Worm (Caenorhabditis elegans) whole organism, young adult: ENCODE data around the gene gpa-8.

Experiments
- C06A6.2 ChIP-seq: fragments of 200-800 bp; sonication (Bioruptor generic); conservative IDR thresholded peaks from 2 replicates; pipeline ENCODE4 v1.3.6; 2022; ENCODE audit warnings: missing genetic modification characterization, missing compliant biosample characterization
- C17E4.6 ChIP-seq: fragments of 200-800 bp; sonication (Bioruptor generic); IDR thresholded peaks from 2 replicates; pipeline ENCODE4 v1.3.6; 2022; ENCODE audit warnings: missing genetic modification reagents, missing genetic modification characterization, missing compliant biosample characterization
- F10E7.11 ChIP-seq: sonication (generic microtip); optimal IDR thresholded peaks from 2 replicates; lab custom pipeline; 2017; ENCODE audit warnings: mild to moderate bottlenecking, missing genetic modification characterization, moderate library complexity, missing compliant biosample characterization
- F49E8.2 ChIP-seq: sonication (generic microtip); optimal IDR thresholded peaks from 3 replicates; lab custom pipeline; 2017; ENCODE audit warnings: missing genetic modification characterization, mild to moderate bottlenecking, missing compliant biosample characterization, antibody characterized with exemption, moderate library complexity; ENCODE audit not compliant: insufficient read depth
- F55B11.4 ChIP-seq: sonication (generic microtip); optimal IDR thresholded peaks from 2 replicates; lab custom pipeline; 2016; ENCODE audit warnings: missing compliant biosample characterization, missing genetic modification characterization, borderline replicate concordance; ENCODE audit not compliant: insufficient read depth
- F57C9.4 ChIP-seq: sonication (generic microtip); optimal IDR thresholded peaks from 2 replicates; lab custom pipeline; 2017; ENCODE audit warnings: mild to moderate bottlenecking, missing genetic modification characterization, missing compliant biosample characterization
- K12H6.12 ChIP-seq: fragments of 200-800 bp; sonication (Bioruptor generic); optimal IDR thresholded peaks from 2 replicates; lab custom pipeline; 2018; ENCODE audit warnings: mild to moderate bottlenecking, missing genetic modification characterization, missing compliant biosample characterization
- T07F8.4 ChIP-seq: sonication (generic microtip); optimal IDR thresholded peaks from 2 replicates; lab custom pipeline; 2016; ENCODE audit warnings: mild to moderate bottlenecking, missing genetic modification characterization, moderate library complexity, missing compliant biosample characterization
- Y79H2A.3 ChIP-seq: fragments of 200-800 bp; sonication (Bioruptor generic); conservative IDR thresholded peaks from 2 replicates; pipeline ENCODE4 v1.3.6; 2022; ENCODE audit warnings: missing genetic modification reagents, missing genetic modification characterization, missing compliant biosample characterization
- Y95B8A.8 ChIP-seq: fragments of 200-800 bp; sonication (Bioruptor generic); IDR thresholded peaks from 2 replicates; pipeline ENCODE4 v1.3.6; 2022; ENCODE audit warnings: missing genetic modification reagents, missing genetic modification characterization, missing compliant biosample characterization
- ZK185.1 ChIP-seq: sonication (generic microtip); optimal IDR thresholded peaks from 2 replicates; lab custom pipeline; 2016; ENCODE audit warnings: mild to moderate bottlenecking, missing genetic modification characterization, missing compliant biosample characterization; ENCODE audit not compliant: poor library complexity, severe bottlenecking
- atf-7 ChIP-seq: sonication (generic microtip); optimal IDR thresholded peaks from 2 replicates; lab custom pipeline; 2017; ENCODE audit warnings: mild to moderate bottlenecking, missing genetic modification characterization, missing compliant biosample characterization
- attf-3 ChIP-seq: fragments of 200-800 bp; sonication (Bioruptor generic); conservative IDR thresholded peaks from 2 replicates; pipeline ENCODE4 v1.3.6; 2022; ENCODE audit warnings: missing genetic modification reagents, missing genetic modification characterization, missing compliant biosample characterization
- attf-5 ChIP-seq: fragments of 200-800 bp; sonication (Bioruptor generic); optimal IDR thresholded peaks from 2 replicates; lab custom pipeline; 2018; ENCODE audit warnings: mild to moderate bottlenecking, missing genetic modification characterization, missing compliant biosample characterization
- ccch-3 ChIP-seq: fragments of 200-800 bp; sonication (Bioruptor generic); optimal IDR thresholded peaks from 2 replicates; lab custom pipeline; 2018; ENCODE audit warnings: mild to moderate bottlenecking, missing genetic modification characterization, missing compliant biosample characterization
- ceh-27 ChIP-seq: fragments of 200-800 bp; sonication (Bioruptor generic); optimal IDR thresholded peaks from 2 replicates; lab custom pipeline; 2018; ENCODE audit warnings: mild to moderate bottlenecking, missing genetic modification characterization, moderate library complexity, missing compliant biosample characterization
- dox-1 ChIP-seq: fragments of 200-800 bp; sonication (Bioruptor generic); IDR thresholded peaks from 2 replicates; pipeline ENCODE4 v1.3.6; 2022; ENCODE audit warnings: missing genetic modification reagents, missing genetic modification characterization, missing compliant biosample characterization
- egl-18 ChIP-seq: fragments of 200-800 bp; sonication (Bioruptor generic); IDR thresholded peaks from 2 replicates; pipeline ENCODE4 v1.3.6; 2022; ENCODE audit warnings: missing genetic modification reagents, missing genetic modification characterization, missing compliant biosample characterization
- egl-44 ChIP-seq: fragments of 200-800 bp; sonication (Bioruptor generic); IDR thresholded peaks from 2 replicates; pipeline ENCODE4 v1.3.6; 2022; ENCODE audit warnings: missing genetic modification reagents, missing genetic modification characterization, missing compliant biosample characterization
- ekl-4 ChIP-seq: fragments of 200-800 bp; sonication (Bioruptor generic); IDR thresholded peaks from 2 replicates; pipeline ENCODE4 v1.3.6; 2022; ENCODE audit warnings: missing genetic modification reagents, missing genetic modification characterization, missing compliant biosample characterization
- ets-4 ChIP-seq: fragments of 200-800 bp; sonication (Bioruptor generic); optimal IDR thresholded peaks from 2 replicates; lab custom pipeline; 2018; ENCODE audit warnings: mild to moderate bottlenecking, missing genetic modification characterization, missing compliant biosample characterization
- gei-17 ChIP-seq: fragments of 200-800 bp; sonication (Bioruptor generic); optimal IDR thresholded peaks from 2 replicates; lab custom pipeline; 2018; ENCODE audit warnings: mild to moderate bottlenecking, missing genetic modification characterization, missing compliant biosample characterization
- him-1 ChIP-seq: sonication (generic microtip); optimal IDR thresholded peaks from 2 replicates; lab custom pipeline; 2016; ENCODE audit warnings: missing genotype, missing genetic modification reagents, missing genetic modification characterization, missing compliant biosample characterization
- hlh-26 ChIP-seq: fragments of 200-800 bp; sonication (Bioruptor generic); conservative IDR thresholded peaks from 2 replicates; pipeline ENCODE4 v1.3.6; 2022; ENCODE audit warnings: missing genetic modification reagents, missing genetic modification characterization, missing compliant biosample characterization
- hmg-1.2 ChIP-seq: fragments of 200-800 bp; sonication (Bioruptor generic); IDR thresholded peaks from 2 replicates; pipeline ENCODE4 v1.3.6; 2022; ENCODE audit warnings: missing genetic modification reagents, missing genetic modification characterization, missing compliant biosample characterization
- lin-35 ChIP-seq, 3 experiments: fragments of 150-350 bp in 2 of 3; sonication (generic microtip) in 1 of 3; optimal IDR thresholded peaks; 2 replicates each; lab custom pipeline; 2014 to 2018; ENCODE audit warnings: missing biosample characterization in 3 of 3, missing genetic modification characterization in 3 of 3, missing genetic modification reagents in 3 of 3
- lin-54 ChIP-seq: fragments of 200-800 bp; sonication (Bioruptor generic); optimal IDR thresholded peaks from 2 replicates; lab custom pipeline; 2018; ENCODE audit warnings: mild to moderate bottlenecking, missing genetic modification characterization, missing compliant biosample characterization
- lir-1 ChIP-seq: fragments of 200-800 bp; sonication (Bioruptor generic); conservative IDR thresholded peaks from 2 replicates; pipeline ENCODE4 v1.3.6; 2022; ENCODE audit warnings: missing genetic modification reagents, missing genetic modification characterization, missing compliant biosample characterization
- madf-8 ChIP-seq: fragments of 200-800 bp; sonication (Bioruptor generic); conservative IDR thresholded peaks from 2 replicates; pipeline ENCODE4 v1.3.6; 2022; ENCODE audit warnings: missing genetic modification reagents, missing genetic modification characterization, missing compliant biosample characterization
- nfya-2 ChIP-seq: fragments of 200-800 bp; sonication (Bioruptor generic); IDR thresholded peaks from 2 replicates; pipeline ENCODE4 v1.3.6; 2022; ENCODE audit warnings: missing genetic modification reagents, missing genetic modification characterization, missing compliant biosample characterization
- nfyb-1 ChIP-seq: fragments of 200-800 bp; sonication (Bioruptor generic); IDR thresholded peaks from 2 replicates; pipeline ENCODE4 v1.3.6; 2022; ENCODE audit warnings: missing genetic modification reagents, missing genetic modification characterization, missing compliant biosample characterization
- nhr-27 ChIP-seq: fragments of 200-800 bp; sonication (Bioruptor generic); optimal IDR thresholded peaks from 2 replicates; lab custom pipeline; 2018; ENCODE audit warnings: mild to moderate bottlenecking, missing genetic modification characterization, moderate library complexity, missing compliant biosample characterization
- pbrm-1 ChIP-seq: fragments of 200-800 bp; sonication (Bioruptor generic); IDR thresholded peaks from 2 replicates; pipeline ENCODE4 v1.3.6; 2022; ENCODE audit warnings: missing genetic modification reagents, missing genetic modification characterization, missing compliant biosample characterization
- rec-8 ChIP-seq, 2 experiments: sonication (generic microtip); optimal IDR thresholded peaks; 2 replicates each; lab custom pipeline; 2016; ENCODE audit warnings: mild to moderate bottlenecking in 2 of 2, missing genetic modification characterization in 2 of 2, missing genetic modification reagents in 2 of 2, missing genotype in 2 of 2, missing biosample characterization in 1 of 2, missing compliant biosample characterization in 1 of 2, moderate library complexity in 1 of 2
- repo-1 ChIP-seq: sonication (generic microtip); optimal IDR thresholded peaks from 2 replicates; lab custom pipeline; 2017; ENCODE audit warnings: mild to moderate bottlenecking, missing genetic modification characterization, missing compliant biosample characterization
- sdz-38 ChIP-seq: sonication (generic microtip); optimal IDR thresholded peaks from 2 replicates; lab custom pipeline; 2016; ENCODE audit warnings: missing genotype, missing genetic modification characterization, missing compliant biosample characterization
- snpc-1.1 ChIP-seq: sonication (generic microtip); optimal IDR thresholded peaks from 2 replicates; lab custom pipeline; 2017; ENCODE audit warnings: missing genetic modification characterization, mild to moderate bottlenecking, missing compliant biosample characterization, antibody characterized with exemption, moderate library complexity, missing genotype, missing genetic modification reagents; ENCODE audit not compliant: insufficient read depth
- tbp1 ChIP-seq: fragments of 200-800 bp; sonication (Bioruptor generic); optimal IDR thresholded peaks from 2 replicates; lab custom pipeline; 2018; ENCODE audit warnings: mild to moderate bottlenecking, missing genetic modification characterization, missing compliant biosample characterization
- unc-130 ChIP-seq: sonication (generic microtip); optimal IDR thresholded peaks from 2 replicates; lab custom pipeline; 2016; ENCODE audit warnings: missing genetic modification reagents, missing genetic modification characterization, missing compliant biosample characterization
- ztf-22 ChIP-seq: fragments of 200-800 bp; sonication (Bioruptor generic); optimal IDR thresholded peaks from 2 replicates; lab custom pipeline; 2018; ENCODE audit warnings: mild to moderate bottlenecking, missing genetic modification characterization, moderate library complexity, missing compliant biosample characterization
- ztf-28 ChIP-seq: fragments of 200-800 bp; sonication (Bioruptor generic); IDR thresholded peaks from 2 replicates; pipeline ENCODE4 v1.3.6; 2022; ENCODE audit warnings: missing genetic modification reagents, missing genetic modification characterization, missing compliant biosample characterization
- ztf-3 ChIP-seq: fragments of 200-800 bp; sonication (Bioruptor generic); optimal IDR thresholded peaks from 2 replicates; lab custom pipeline; 2018; ENCODE audit warnings: mild to moderate bottlenecking, missing genetic modification characterization, missing compliant biosample characterization

gpa-8 gene

ce11 chrV:12596795-12597194 is 43.5 kb downstream of the gpa-8 start (continued):
- TF ChIP-seq lin-35 (GFP tag; optimal IDR thresholded peaks at IDR 0.05; lab: Kevin White, UChicago), result peak in 1 of 3 experiments; percentile 33
- TF ChIP-seq ceh-27 (GFP tag; lab: Kevin White, UChicago), result peak; percentile 22
- peak; percentile 43; the same call in 1 of the 2 replicates for TF ChIP-seq C06A6.2 (GFP tag; lab: Robert Waterston, UW)
- TF ChIP-seq tbp1 (GFP tag; lab: Kevin White, UChicago), result peak; percentile 89
- no peak for TF ChIP-seq hlh-26
- no peak for TF ChIP-seq lir-1 (GFP tag; lab: Robert Waterston, UW)
- peak; percentile 49; the same call in 1 of the 2 replicates for TF ChIP-seq egl-44
- TF ChIP-seq F10E7.11 (tag; lab: Kevin White, UChicago), result peak; percentile 54
- 0 out of 2 replicates have a peak, but pooled peaks have one; percentile 27 for TF ChIP-seq Y95B8A.8 (GFP tag; lab: Robert Waterston, UW)
- TF ChIP-seq T07F8.4, result peak; percentile 56
- peak; percentile 75; the same call in 1 of the 2 replicates for TF ChIP-seq nfyb-1 (GFP tag; lab: Robert Waterston, UW)
- TF ChIP-seq egl-18 (GFP tag; lab: Robert Waterston, UW), result no peak
- no peak for TF ChIP-seq ztf-22 (GFP tag; lab: Kevin White, UChicago)
- peak; percentile 78 for TF ChIP-seq dox-1 (GFP tag; lab: Robert Waterston, UW)
- 0 out of 2 replicates have a peak, but pooled peaks have one; percentile 15 for TF ChIP-seq Y79H2A.3 (GFP tag; lab: Robert Waterston, UW)
- peak in 1 of 2 experiments; percentile 63 for TF ChIP-seq rec-8 (tag; optimal IDR thresholded peaks at IDR 0.05; lab: Kevin White, UChicago)
- peak; percentile 55 for TF ChIP-seq K12H6.12 (tag; lab: Kevin White, UChicago)
- no peak for TF ChIP-seq ztf-3 (GFP tag; lab: Kevin White, UChicago)
- TF ChIP-seq lin-54, result peak; percentile 61
- no peak for TF ChIP-seq him-1 (tag; lab: Kevin White, UChicago)
- TF ChIP-seq nhr-27 (tag; lab: Kevin White, UChicago), result no peak
- TF ChIP-seq pbrm-1, result peak; percentile 43; the same call in 1 of the 2 replicates
- TF ChIP-seq ZK185.1 (tag; lab: Kevin White, UChicago), result peak; percentile 84
- TF ChIP-seq C17E4.6 (GFP tag; lab: Robert Waterston, UW), result no peak
- TF ChIP-seq F57C9.4 (tag; lab: Kevin White, UChicago), result no peak
- peak; percentile 45 for TF ChIP-seq F49E8.2
- TF ChIP-seq attf-5, result peak; percentile 25
- TF ChIP-seq unc-130 (GFP tag; lab: Kevin White, UChicago), result peak; percentile 2
- TF ChIP-seq ekl-4 (GFP tag; lab: Robert Waterston, UW), result 0 out of 2 replicates have a peak, but pooled peaks have one; percentile 43
- TF ChIP-seq atf-7 (tag; lab: Kevin White, UChicago), result peak; percentile 19
- no peak for TF ChIP-seq nfya-2 (GFP tag; lab: Robert Waterston, UW)
- no peak for TF ChIP-seq ccch-3 (GFP tag; lab: Kevin White, UChicago)
- TF ChIP-seq madf-8 (GFP tag; lab: Robert Waterston, UW), result no peak
- peak; percentile 24 for TF ChIP-seq snpc-1.1
- peak; percentile 73 for TF ChIP-seq repo-1
- TF ChIP-seq F55B11.4 (tag; lab: Kevin White, UChicago), result no peak
- TF ChIP-seq gei-17, result no peak
- TF ChIP-seq sdz-38 (tag; lab: Kevin White, UChicago), result no peak
- TF ChIP-seq ets-4 (GFP tag; lab: Kevin White, UChicago), result no peak
- TF ChIP-seq hmg-1.2 (GFP tag; lab: Robert Waterston, UW), result peak; percentile 40; the same call in 1 of the 2 replicates
- no peak for TF ChIP-seq ztf-28 (GFP tag; lab: Robert Waterston, UW)
- peak; percentile 52; the same call in 1 of the 2 replicates for TF ChIP-seq attf-3 (GFP tag; lab: Robert Waterston, UW)
